ENCODE assay signal across 3 fruit fly cellular contexts in the genomic region with DNA sequence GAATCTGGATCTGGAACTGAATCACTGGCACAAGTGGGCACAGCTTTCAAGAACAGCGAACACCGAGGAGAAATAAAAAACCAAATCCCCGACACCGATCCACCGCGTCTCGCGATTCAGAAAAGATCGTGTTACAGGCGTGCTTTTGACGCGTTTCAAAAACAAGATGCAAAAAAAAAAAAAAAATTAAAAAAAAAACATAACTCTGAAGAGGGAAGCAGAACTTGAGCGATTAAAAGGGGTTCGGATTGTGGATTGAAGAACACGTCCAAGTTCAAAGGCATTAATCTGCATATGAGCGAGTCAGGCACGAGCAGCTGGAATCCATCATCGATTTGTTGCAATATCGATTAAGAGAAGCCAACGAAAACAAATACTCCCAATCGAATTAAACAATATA.
TF ChIP-seq lines count a peak whose summit lies in the region.

No protein-coding gene starts in this region.

- TF ChIP-seq CTCF in whole organism, embryonic (GFP tag; optimal IDR thresholded peaks at IDR 0.05; lab: Kevin White, UChicago): no peak

TF ChIP-seq in whole organism, embryonic, 481 proteins besides CTCF, POLR2A, EP300 and RAD21:
- TF ChIP-seq CG33557 (GFP tag; optimal IDR thresholded peaks at IDR 0.05; lab: Kevin White, UChicago) (no peak), Sry-δ (GFP tag; optimal IDR thresholded peaks at IDR 0.05; lab: Kevin White, UChicago) (no peak), fd96Cb (tag; optimal IDR thresholded peaks at IDR 0.05; lab: Kevin White, UChicago) (no peak), nom (GFP tag; optimal IDR thresholded peaks at IDR 0.05; lab: Kevin White, UChicago) (peak; percentile 62), fd102C (GFP tag; optimal IDR thresholded peaks at IDR 0.05; lab: Kevin White, UChicago) (no peak)
TF ChIP-seq in whole organism, embryonic: peak in this region for 1.

TF ChIP-seq in whole organism, prepupa, 60 proteins besides CTCF, POLR2A, EP300 and RAD21:
- TF ChIP-seq esn (GFP tag; optimal IDR thresholded peaks at IDR 0.05; lab: Kevin White, UChicago) (no peak), Eip75B (GFP tag; optimal IDR thresholded peaks at IDR 0.05; lab: Kevin White, UChicago) (no peak), ss (GFP tag; optimal IDR thresholded peaks at IDR 0.05; lab: Kevin White, UChicago) (peak; percentile 49 to 76), Met (GFP tag; optimal IDR thresholded peaks at IDR 0.05; lab: Kevin White, UChicago) (no peak), CG11902 (GFP tag; optimal IDR thresholded peaks at IDR 0.05; lab: Kevin White, UChicago) (no peak), CG32006 (GFP tag; optimal IDR thresholded peaks at IDR 0.05; lab: Kevin White, UChicago) (no peak), CG6808 (GFP tag; optimal IDR thresholded peaks at IDR 0.05; lab: Kevin White, UChicago) (peak; percentile 57), CG3032 (tag; optimal IDR thresholded peaks at IDR 0.05; lab: Kevin White, UChicago) (peak; percentile 10), CG3919 (GFP tag; optimal IDR thresholded peaks at IDR 0.05; lab: Kevin White, UChicago) (no peak), CG9139 (GFP tag; optimal IDR thresholded peaks at IDR 0.05; lab: Kevin White, UChicago) (peak; percentile 34), lz (GFP tag; optimal IDR thresholded peaks at IDR 0.05; lab: Kevin White, UChicago) (no peak), CG6854 (GFP tag; optimal IDR thresholded peaks at IDR 0.05; lab: Kevin White, UChicago) (no peak), dsx (GFP tag; optimal IDR thresholded peaks at IDR 0.05; lab: Kevin White, UChicago; ENCODE audit: poor library complexity, severe bottlenecking) (peak; percentile 21), Ets96B (tag; optimal IDR thresholded peaks at IDR 0.05; lab: Kevin White, UChicago) (peak; percentile 31), Eip78C (GFP tag; lab: Kevin White, UChicago) (peak; percentile 47), spab (GFP tag; optimal IDR thresholded peaks at IDR 0.05; lab: Kevin White, UChicago) (peak; percentile 18), OdsH (GFP tag; optimal IDR thresholded peaks at IDR 0.05; lab: Kevin White, UChicago) (no peak), Sox102F (GFP tag; optimal IDR thresholded peaks at IDR 0.05; lab: Kevin White, UChicago) (no peak), CG6163 (GFP tag; IDR thresholded peaks at IDR 0.05; lab: Robert Waterston, UW) (peak; percentile 42; the same call in 1 of the 3 replicates)

TF ChIP-seq in whole organism, pupa, 21 proteins besides CTCF, POLR2A, EP300 and RAD21:
- TF ChIP-seq CG14655 (GFP tag; optimal IDR thresholded peaks at IDR 0.05; lab: Kevin White, UChicago) (no peak), CG10348 (GFP tag; IDR thresholded peaks at IDR 0.05; lab: Robert Waterston, UW) (no peak), gl (tag; optimal IDR thresholded peaks at IDR 0.05; lab: Kevin White, UChicago) (peak; percentile 8), Pif1A (GFP tag; optimal IDR thresholded peaks at IDR 0.05; lab: Kevin White, UChicago) (peak; percentile 15), CG8159 (tag; optimal IDR thresholded peaks at IDR 0.05; lab: Kevin White, UChicago) (peak; percentile 15), Ets98B (GFP tag; IDR thresholded peaks at IDR 0.05; lab: Robert Waterston, UW) (no peak), fd96Ca (GFP tag; IDR thresholded peaks at IDR 0.05; lab: Robert Waterston, UW) (no peak), EcR (GFP tag; optimal IDR thresholded peaks at IDR 0.05; lab: Kevin White, UChicago) (no peak), CG34367 (tag; optimal IDR thresholded peaks at IDR 0.05; lab: Kevin White, UChicago) (no peak), D1 (tag; optimal IDR thresholded peaks at IDR 0.05; lab: Kevin White, UChicago) (no peak), CG13204 (GFP tag; optimal IDR thresholded peaks at IDR 0.05; lab: Kevin White, UChicago) (peak; percentile 44), CG12605 (GFP tag; IDR thresholded peaks at IDR 0.05; lab: Robert Waterston, UW) (no peak)
TF ChIP-seq in whole organism, pupa: peak in this region for 4.
